Worm (Caenorhabditis elegans): ENCODE data around the gene C46C11.3.
A peak's percentile ranks its signal among the peaks of the same experiment; 100 is the strongest.

The C46C11.3 gene

DNA sequence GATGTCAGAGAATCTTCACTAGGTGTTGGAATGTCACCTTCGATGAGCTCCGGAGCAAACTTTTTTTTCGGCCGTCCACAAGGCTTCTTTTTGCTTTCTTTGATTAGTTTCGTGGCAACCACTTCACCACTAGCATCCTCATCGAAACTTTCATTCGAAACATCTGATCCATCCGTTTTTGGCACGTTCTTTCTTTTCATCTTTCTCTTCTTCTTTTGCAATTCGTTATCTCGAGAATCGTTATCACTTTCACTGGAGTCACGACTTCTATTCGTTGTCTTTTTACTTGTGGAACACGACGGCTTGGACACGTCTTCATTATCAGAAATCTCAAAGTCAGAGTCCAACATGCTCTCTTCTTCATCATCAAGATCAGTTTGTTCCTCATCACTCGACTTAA, 17.9 kb upstream of the C46C11.3 start:
- TF ChIP-seq lin-15B (tag; optimal IDR thresholded peaks at IDR 0.05) (no peak), nhr-237 (tag; optimal IDR thresholded peaks at IDR 0.05) (no peak), ztf-11 (tag; optimal IDR thresholded peaks at IDR 0.05) (no peak), ztf-4 (tag; optimal IDR thresholded peaks at IDR 0.05) (no peak), snpc-4 (tag; optimal IDR thresholded peaks at IDR 0.05) (no peak), pqm-1 (tag; optimal IDR thresholded peaks at IDR 0.05) (no peak), egl-5 (tag; optimal IDR thresholded peaks at IDR 0.05) (no peak), elt-3 (tag; optimal IDR thresholded peaks at IDR 0.05) (no peak), fkh-10 (GFP tag; optimal IDR thresholded peaks at IDR 0.05) (no peak), ceh-9 (tag; optimal IDR thresholded peaks at IDR 0.05) (no peak), mdl-1 (tag; optimal IDR thresholded peaks at IDR 0.05) (no peak), zag-1 (tag; optimal IDR thresholded peaks at IDR 0.05) (no peak), unc-62 (GFP tag; optimal IDR thresholded peaks at IDR 0.05) (no peak), aly-2 (tag; optimal IDR thresholded peaks at IDR 0.05) (no peak)

DNA sequence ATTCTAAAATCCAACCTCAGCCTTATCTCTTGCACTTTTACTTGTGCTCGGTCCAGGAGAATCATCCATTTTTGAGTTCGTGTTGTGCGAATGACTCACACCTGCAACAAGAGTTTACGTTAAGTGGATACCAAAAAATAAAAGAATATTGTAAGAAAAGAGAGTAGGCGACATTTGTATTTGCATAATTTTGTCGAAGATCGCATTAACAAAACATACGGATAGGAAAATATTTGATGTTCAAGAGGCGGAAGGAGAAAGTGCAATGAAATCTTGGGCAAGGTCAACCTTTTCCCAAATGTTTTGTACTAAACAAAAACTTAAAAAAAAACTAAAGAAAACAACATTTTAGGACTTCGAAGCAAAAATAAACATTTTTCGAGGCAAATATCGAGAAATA, 16.3 kb upstream of the C46C11.3 start, which contains the start of gene spat-3:
spat-3 (minus strand) TSS at position 101 of the 400 bp plus-strand sequence.
- TF ChIP-seq skn-1 (tag; optimal IDR thresholded peaks at IDR 0.05) (no peak), jun-1 (tag; optimal IDR thresholded peaks at IDR 0.05) (no peak), aly-2 (tag; optimal IDR thresholded peaks at IDR 0.05) (no peak), ztf-4 (tag; optimal IDR thresholded peaks at IDR 0.05) (no peak), nhr-77 (tag; optimal IDR thresholded peaks at IDR 0.05) (no peak), lsy-12 (tag; optimal IDR thresholded peaks at IDR 0.05) (no peak), daf-12 (tag; optimal IDR thresholded peaks at IDR 0.05) (no peak), elt-3 (tag; optimal IDR thresholded peaks at IDR 0.05) (no peak), snpc-4 (tag; optimal IDR thresholded peaks at IDR 0.05) (no peak), ceh-16 (tag; optimal IDR thresholded peaks at IDR 0.05) (no peak), nhr-43 (tag; optimal IDR thresholded peaks at IDR 0.05; ENCODE audit: poor library complexity, severe bottlenecking) (no peak), unc-39 (tag; optimal IDR thresholded peaks at IDR 0.05) (no peak)

DNA sequence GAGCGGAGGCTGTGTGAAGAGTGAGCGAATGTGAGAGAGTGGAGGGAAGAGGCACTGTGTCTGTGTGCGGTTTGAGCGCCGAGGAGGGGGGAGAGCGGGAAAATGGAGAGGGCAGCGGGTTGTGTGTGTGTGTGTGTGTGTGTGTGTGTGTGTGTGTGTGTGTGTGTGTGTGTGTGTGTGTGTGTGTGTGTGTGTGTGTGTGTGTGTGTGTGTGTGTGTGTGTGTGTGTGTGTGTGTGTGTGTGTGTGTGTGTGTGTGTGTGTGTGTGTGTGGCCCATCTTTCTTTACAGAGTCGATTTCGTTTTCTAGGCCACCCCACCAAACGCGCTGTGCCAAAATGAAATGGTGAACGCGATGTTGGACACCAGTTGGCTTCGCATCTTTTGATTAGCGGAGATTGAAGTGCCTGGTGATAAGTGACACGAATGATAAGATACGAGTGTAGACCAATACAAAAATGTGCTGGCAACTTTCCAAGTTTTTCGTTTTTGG, 15.7 kb upstream of the C46C11.3 start:
- TF ChIP-seq pha-4 (tag; optimal IDR thresholded peaks at IDR 0.05) (peak; percentile 34), elt-1 (tag; optimal IDR thresholded peaks at IDR 0.05) (peak; percentile 12), elt-2 (tag; optimal IDR thresholded peaks at IDR 0.05) (peak; percentile 93), jun-1 (tag; optimal IDR thresholded peaks at IDR 0.05) (peak; percentile 70), nfya-1 (tag; optimal IDR thresholded peaks at IDR 0.05; ENCODE audit: insufficient read depth) (peak; percentile 53), zag-1 (tag; optimal IDR thresholded peaks at IDR 0.05) (peak; percentile 41), nhr-25 (tag; optimal IDR thresholded peaks at IDR 0.05) (peak; percentile 86), nhr-23 (tag; optimal IDR thresholded peaks at IDR 0.05) (peak; percentile 8), nhr-43 (tag; optimal IDR thresholded peaks at IDR 0.05; ENCODE audit: poor library complexity, severe bottlenecking) (peak; percentile 80), lin-39 (tag; optimal IDR thresholded peaks at IDR 0.05) (peak; percentile 77), lin-15B (tag; optimal IDR thresholded peaks at IDR 0.05) (peak; percentile 42), pqm-1 (tag; optimal IDR thresholded peaks at IDR 0.05) (peak; percentile 5), lsy-12 (tag; optimal IDR thresholded peaks at IDR 0.05) (peak; percentile 95), tbx-2 (tag; optimal IDR thresholded peaks at IDR 0.05) (peak; percentile 14), hmg-11 (tag; optimal IDR thresholded peaks at IDR 0.05) (peak; percentile 72)

DNA sequence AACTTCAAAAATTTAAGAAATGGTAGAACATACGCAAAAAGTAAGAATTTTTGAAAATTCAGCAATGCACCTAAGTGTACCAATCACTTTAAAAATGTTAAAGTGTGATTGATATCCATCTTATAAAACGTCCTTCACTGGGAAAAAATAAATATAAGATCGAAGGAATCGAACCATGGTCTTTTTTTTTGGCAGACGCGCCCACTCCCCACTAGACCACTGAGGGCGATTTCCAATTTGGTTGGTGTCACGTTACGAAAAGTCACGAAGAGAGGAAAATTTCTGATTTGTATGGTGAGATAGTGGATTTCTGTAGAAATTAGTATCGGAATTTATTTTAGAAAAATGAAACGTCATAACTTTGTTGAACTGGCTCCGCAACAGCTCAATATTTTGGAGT, 14.8 kb upstream of the C46C11.3 start:
- TF ChIP-seq nhr-28 (tag; optimal IDR thresholded peaks at IDR 0.05) (no peak), jun-1 (tag; optimal IDR thresholded peaks at IDR 0.05) (no peak), skn-1 (tag; optimal IDR thresholded peaks at IDR 0.05) (no peak), egl-5 (tag; optimal IDR thresholded peaks at IDR 0.05) (no peak), ceh-82 (tag; optimal IDR thresholded peaks at IDR 0.05) (no peak), nhr-237 (tag; optimal IDR thresholded peaks at IDR 0.05) (no peak), lin-39 (tag; optimal IDR thresholded peaks at IDR 0.05) (no peak)

DNA sequence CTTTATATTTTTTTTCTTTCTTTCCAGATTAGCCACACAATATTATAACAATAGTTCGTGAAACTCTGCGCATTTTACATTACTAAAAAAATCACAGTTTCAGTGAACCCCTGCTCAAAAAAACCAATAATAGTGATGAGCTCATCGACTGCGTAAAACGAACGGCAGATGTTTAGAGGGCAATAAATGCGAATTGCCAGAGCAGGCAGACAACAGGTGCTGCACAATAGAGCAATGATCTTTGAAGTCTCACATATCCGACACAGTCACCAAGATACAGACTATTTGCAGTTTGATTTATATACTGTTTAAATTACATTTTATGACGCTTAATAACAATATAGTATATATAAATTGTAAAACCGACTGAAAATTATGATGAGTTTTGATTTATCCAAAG, 12.5 kb upstream of the C46C11.3 start:
- no peak for TF ChIP-seq zag-1 (tag; optimal IDR thresholded peaks at IDR 0.05)
- TF ChIP-seq egl-5 (tag; optimal IDR thresholded peaks at IDR 0.05), result peak; percentile 23

Data from whole organism, L3 larva.